Worm (Caenorhabditis elegans): ENCODE results near the gene D1022.4.

The D1022.4 gene

DNA sequence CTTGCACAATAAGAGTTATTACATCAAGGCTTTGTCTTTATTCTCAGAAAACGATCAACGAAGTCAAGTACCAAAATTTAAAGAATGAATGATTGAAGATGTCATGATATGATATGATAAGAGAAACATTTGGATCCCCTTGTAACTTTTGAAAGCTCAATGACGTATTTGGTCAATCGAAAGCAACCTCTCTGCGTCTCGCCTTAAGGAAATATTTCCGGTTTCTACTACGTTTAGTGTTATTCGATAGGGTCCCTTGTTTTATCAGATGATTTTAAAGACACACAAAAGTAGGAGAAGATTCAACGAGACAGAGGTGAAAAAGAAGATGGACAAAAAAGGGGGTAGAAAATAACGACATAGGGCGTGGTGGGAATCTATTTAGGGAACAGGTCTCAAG lies 43.8 kb downstream of the D1022.4 start:
- TF ChIP-seq sptf-1 (tag; optimal IDR thresholded peaks at IDR 0.05) (no peak), unc-62 (GFP tag; optimal IDR thresholded peaks at IDR 0.05) (no peak), elt-1 (tag; optimal IDR thresholded peaks at IDR 0.05; ENCODE audit: borderline replicate concordance, insufficient read depth) (no peak), snpc-4 (tag; optimal IDR thresholded peaks at IDR 0.05) (no peak), cnd-1 (tag; optimal IDR thresholded peaks at IDR 0.05) (no peak), nhr-12 (tag; optimal IDR thresholded peaks at IDR 0.05) (no peak), unc-39 (tag; optimal IDR thresholded peaks at IDR 0.05) (no peak), mls-2 (tag; optimal IDR thresholded peaks at IDR 0.05) (no peak), zip-8 (tag; optimal IDR thresholded peaks at IDR 0.05) (no peak), mab-5 (tag; optimal IDR thresholded peaks at IDR 0.05) (no peak), ceh-43 (GFP tag; optimal IDR thresholded peaks at IDR 0.05) (no peak), lin-32 (GFP tag; optimal IDR thresholded peaks at IDR 0.05) (no peak), ham-2 (GFP tag; optimal IDR thresholded peaks at IDR 0.05) (no peak), elt-3 (tag; optimal IDR thresholded peaks at IDR 0.05) (no peak), nhr-76 (tag; optimal IDR thresholded peaks at IDR 0.05) (no peak), ceh-83 (GFP tag; optimal IDR thresholded peaks at IDR 0.05) (no peak), M03D4.4 (tag; optimal IDR thresholded peaks at IDR 0.05) (no peak), bed-3 (GFP tag; optimal IDR thresholded peaks at IDR 0.05) (no peak)

DNA sequence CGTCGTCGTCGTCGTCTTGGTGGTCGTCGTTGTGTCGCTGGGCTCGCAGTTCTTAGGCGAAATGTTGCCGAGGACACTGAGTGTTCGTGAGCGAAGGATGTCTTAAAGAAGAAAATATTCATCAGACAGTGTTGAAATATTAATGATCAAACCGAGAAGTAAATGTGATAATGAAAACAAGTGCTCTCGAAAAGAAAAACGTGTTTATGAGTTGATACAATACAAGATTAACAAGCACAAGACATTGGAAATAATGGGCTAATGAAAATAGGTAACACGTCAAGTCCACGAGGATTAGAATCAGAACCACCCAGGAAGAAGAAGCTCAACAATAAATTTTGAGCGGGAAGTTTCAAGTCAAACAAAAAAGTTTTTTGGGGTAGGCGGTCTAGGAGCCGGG lies 45.2 kb downstream of the D1022.4 start, which contains the start of gene K02A2.5:
K02A2.5 (minus strand) TSS at position 101 of the 400 bp plus-strand sequence.
- TF ChIP-seq unc-120 (tag; optimal IDR thresholded peaks at IDR 0.05; ENCODE audit: poor library complexity, severe bottlenecking) (no peak), ham-2 (GFP tag; optimal IDR thresholded peaks at IDR 0.05) (no peak), elt-3 (tag; optimal IDR thresholded peaks at IDR 0.05) (no peak), nhr-28 (tag; optimal IDR thresholded peaks at IDR 0.05) (no peak), nhr-76 (tag; optimal IDR thresholded peaks at IDR 0.05) (no peak), elt-1 (tag; optimal IDR thresholded peaks at IDR 0.05; ENCODE audit: borderline replicate concordance, insufficient read depth) (no peak), unc-62 (GFP tag; optimal IDR thresholded peaks at IDR 0.05) (no peak), hlh-1 (tag; optimal IDR thresholded peaks at IDR 0.05) (no peak), cnd-1 (tag; optimal IDR thresholded peaks at IDR 0.05) (no peak), lsy-2 (tag; optimal IDR thresholded peaks at IDR 0.05) (no peak), lin-13 (tag; optimal IDR thresholded peaks at IDR 0.05) (no peak), nhr-2 (tag; optimal IDR thresholded peaks at IDR 0.05) (no peak), lin-32 (GFP tag; optimal IDR thresholded peaks at IDR 0.05) (no peak), unc-39 (tag; optimal IDR thresholded peaks at IDR 0.05) (no peak), mls-2 (tag; optimal IDR thresholded peaks at IDR 0.05) (no peak), blmp-1 (tag; optimal IDR thresholded peaks at IDR 0.05) (no peak), ztf-11 (tag; optimal IDR thresholded peaks at IDR 0.05) (no peak), flh-1 (GFP tag; optimal IDR thresholded peaks at IDR 0.05) (no peak), ces-1 (GFP tag; optimal IDR thresholded peaks at IDR 0.05) (no peak), sem-2 (GFP tag; optimal IDR thresholded peaks at IDR 0.05) (no peak)

DNA sequence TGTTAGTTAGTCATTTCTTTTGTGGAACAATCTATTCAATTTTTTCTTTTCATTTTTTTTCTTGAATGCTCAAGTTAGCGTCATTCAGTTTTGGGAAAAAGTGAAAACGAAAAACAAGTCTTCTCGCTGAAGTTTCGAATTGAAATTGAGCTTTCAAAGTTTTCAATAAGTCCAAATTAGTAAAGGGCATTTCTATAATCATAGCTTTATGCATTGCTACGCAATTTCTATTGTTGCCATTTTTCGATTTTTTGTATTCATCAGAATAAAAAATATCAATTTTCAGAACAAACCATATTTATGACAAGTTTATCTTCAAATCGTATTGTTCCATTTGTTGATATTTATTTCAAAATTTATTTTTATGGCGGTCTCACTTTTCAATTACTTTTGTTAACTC lies 48.9 kb downstream of the D1022.4 start, which contains the start of gene srd-55:
srd-55 (plus strand) TSS at position 301 of the 400 bp plus-strand sequence.
- no peak for TF ChIP-seq unc-120 (tag; optimal IDR thresholded peaks at IDR 0.05; ENCODE audit: poor library complexity, severe bottlenecking)
- TF ChIP-seq nhr-76 (tag; optimal IDR thresholded peaks at IDR 0.05): no peak
- no peak for TF ChIP-seq ceh-39 (tag; optimal IDR thresholded peaks at IDR 0.05)
- TF ChIP-seq sptf-1 (tag; optimal IDR thresholded peaks at IDR 0.05): no peak
- no peak for TF ChIP-seq hlh-1 (tag; optimal IDR thresholded peaks at IDR 0.05)
- no peak for TF ChIP-seq blmp-1 (tag; optimal IDR thresholded peaks at IDR 0.05)
- TF ChIP-seq unc-62 (GFP tag; optimal IDR thresholded peaks at IDR 0.05): no peak
- no peak for TF ChIP-seq snpc-4 (tag; optimal IDR thresholded peaks at IDR 0.05)
- TF ChIP-seq flh-1 (GFP tag; optimal IDR thresholded peaks at IDR 0.05): no peak
- TF ChIP-seq nhr-237 (tag; optimal IDR thresholded peaks at IDR 0.05): no peak

DNA sequence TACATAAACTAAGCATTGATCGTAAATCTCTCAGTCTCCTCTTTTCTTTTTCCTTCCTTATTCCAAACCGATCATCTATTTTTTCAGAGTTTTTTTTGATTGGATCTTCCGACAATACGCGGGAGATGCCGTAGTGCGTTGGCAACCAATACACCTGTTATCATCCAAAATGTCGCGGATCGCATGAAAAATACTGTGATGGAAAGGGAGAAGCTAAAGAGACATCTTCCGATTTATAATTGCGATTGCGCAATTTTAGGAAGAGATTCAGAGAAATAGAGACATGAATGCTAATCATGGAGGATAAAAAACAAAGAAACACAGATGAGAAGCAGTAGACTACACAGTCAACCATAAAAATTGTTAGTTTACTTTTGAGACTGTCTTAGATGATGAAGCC lies 50.7 kb downstream of the D1022.4 start:
- TF ChIP-seq unc-39 (tag; optimal IDR thresholded peaks at IDR 0.05) (no peak), zip-8 (tag; optimal IDR thresholded peaks at IDR 0.05) (peak; percentile 28), blmp-1 (tag; optimal IDR thresholded peaks at IDR 0.05) (no peak)
